ENCODE assay signal across 2 worm cellular contexts in the genomic region with DNA sequence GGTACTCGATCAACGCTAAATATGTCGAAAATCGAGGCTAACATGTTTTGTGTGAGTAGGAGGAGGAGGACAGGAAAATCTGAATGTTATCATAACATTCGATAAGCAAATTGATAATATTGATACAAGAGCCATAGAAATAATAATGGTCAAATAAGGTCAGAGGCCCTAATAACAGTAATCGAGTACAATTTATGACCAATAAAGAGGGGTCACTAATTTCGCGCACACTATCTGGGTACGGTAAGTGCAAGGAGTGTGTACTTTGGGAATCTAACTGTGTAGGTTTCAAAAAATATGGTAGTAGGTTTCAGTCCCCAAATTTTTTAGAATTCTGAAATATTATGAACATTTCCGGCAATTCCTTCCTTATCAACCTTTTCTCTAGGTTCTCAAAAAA.
TF ChIP-seq lines count a peak whose summit lies in the region.

No protein-coding gene starts in this region.

TF ChIP-seq in whole organism, late embryonic, 69 proteins besides CTCF, POLR2A, EP300 and RAD21:
- TF ChIP-seq ceh-18 (tag; optimal IDR thresholded peaks at IDR 0.05; lab: Kevin White, UChicago) = no peak
- peak; percentile 18 for TF ChIP-seq elt-2 (tag; optimal IDR thresholded peaks at IDR 0.05; lab: Kevin White, UChicago)

TF ChIP-seq in whole organism, mixed stage, embryonic, 35 proteins besides CTCF, POLR2A, EP300 and RAD21:
- no peak for TF ChIP-seq unc-120 (tag; optimal IDR thresholded peaks at IDR 0.05; lab: Kevin White, UChicago; ENCODE audit: poor library complexity, severe bottlenecking)
- TF ChIP-seq nhr-2 (tag; optimal IDR thresholded peaks at IDR 0.05; lab: Kevin White, UChicago) = peak; percentile 52
- peak; percentile 49 for TF ChIP-seq ces-1 (GFP tag; optimal IDR thresholded peaks at IDR 0.05; lab: Kevin White, UChicago)
